Worm (Caenorhabditis elegans) whole organism, L3 larva: ENCODE results near the gene oac-11.

ENCODE experiments used
- aly-2 ChIP-seq: fragments of 150-350 bp; optimal IDR thresholded peaks from 2 replicates; lab custom pipeline; 2014; ENCODE audit warnings: missing biosample characterization, missing genetic modification characterization
- egl-27 ChIP-seq: sonication (generic microtip); optimal IDR thresholded peaks from 4 replicates; lab custom pipeline; 2017; ENCODE audit warnings: missing biosample characterization, missing genetic modification reagents, missing genetic modification characterization
- elt-1 ChIP-seq: fragments of 150-350 bp; optimal IDR thresholded peaks from 2 replicates; lab custom pipeline; 2014; ENCODE audit warnings: missing biosample characterization, missing genetic modification characterization
- elt-3 ChIP-seq, 3 experiments: fragments of 150-350 bp in 1 of 3; sonication (generic microtip) in 2 of 3; optimal IDR thresholded peaks; 2 replicates in 2 of 3; 4 replicates in 1 of 3; lab custom pipeline; 2014 to 2017; ENCODE audit warnings: missing biosample characterization in 3 of 3, missing genetic modification characterization in 3 of 3
- lin-39 ChIP-seq: fragments of 150-350 bp; optimal IDR thresholded peaks from 2 replicates; lab custom pipeline; 2018; ENCODE audit warnings: missing biosample characterization, missing genetic modification reagents, missing genetic modification characterization
- nhr-11 ChIP-seq: fragments of 150-350 bp; optimal IDR thresholded peaks from 2 replicates; lab custom pipeline; 2014; ENCODE audit warnings: missing biosample characterization, missing genetic modification characterization
- nhr-25 ChIP-seq: sonication (generic microtip); optimal IDR thresholded peaks from 2 replicates; lab custom pipeline; 2017; ENCODE audit warnings: missing biosample characterization, missing genetic modification characterization
- nhr-76 ChIP-seq: fragments of 150-350 bp; sonication (generic microtip); optimal IDR thresholded peaks from 5 replicates; lab custom pipeline; 2014; ENCODE audit warnings: missing biosample characterization, missing genetic modification characterization
- zag-1 ChIP-seq: fragments of 150-350 bp; optimal IDR thresholded peaks from 2 replicates; lab custom pipeline; 2014; ENCODE audit warnings: missing biosample characterization, missing genetic modification characterization
- ztf-4 ChIP-seq: fragments of 150-350 bp; optimal IDR thresholded peaks from 2 replicates; lab custom pipeline; 2014; ENCODE audit warnings: missing biosample characterization, missing genetic modification characterization

ce11 chrII:3843305-3843704 lies 17.4 kb downstream of the oac-11 start, which contains the start of the genes C17A2.7 and C17A2.3:
- TF ChIP-seq nhr-76 (tag; lab: Kevin White, UChicago), result no peak
- TF ChIP-seq aly-2 (tag; lab: Kevin White, UChicago), result no peak
- TF ChIP-seq ztf-4 (tag; lab: Kevin White, UChicago), result no peak
- no peak for TF ChIP-seq nhr-25 (tag; lab: Kevin White, UChicago)
- no peak for TF ChIP-seq elt-1
- no peak for TF ChIP-seq zag-1
- no peak for TF ChIP-seq elt-3 (tag; optimal IDR thresholded peaks at IDR 0.05; lab: Kevin White, UChicago)
- TF ChIP-seq egl-27, result no peak
- TF ChIP-seq lin-39, result no peak
- TF ChIP-seq nhr-11 (tag; lab: Kevin White, UChicago), result no peak
